Fruit fly (Drosophila melanogaster) whole organism, pupa: ENCODE data around the gene CG42820.

Source experiments
- CG12605 ChIP-seq: fragments of 200-800 bp; sonication (Bioruptor generic); IDR thresholded peaks from 2 replicates; pipeline ENCODE4 v1.3.6; 2022; ENCODE audit warnings: missing biosample characterization, missing genetic modification characterization
- CG13204 ChIP-seq: fragments of 200-800 bp; sonication (Bioruptor generic); optimal IDR thresholded peaks from 2 replicates; lab custom pipeline; 2018; ENCODE audit warnings: missing biosample characterization, mild to moderate bottlenecking, missing genetic modification characterization, moderate library complexity
- CG14655 ChIP-seq: fragments of 200-800 bp; sonication (Bioruptor generic); optimal IDR thresholded peaks from 3 replicates; lab custom pipeline; 2017; ENCODE audit warnings: mild to moderate bottlenecking, missing biosample characterization, missing genetic modification reagents, missing genetic modification characterization
- CG15710 ChIP-seq: fragments of 200-800 bp; sonication (Bioruptor generic); optimal IDR thresholded peaks from 2 replicates; lab custom pipeline; 2018; ENCODE audit warnings: missing biosample characterization, mild to moderate bottlenecking, missing genetic modification characterization, moderate library complexity
- CG17806 ChIP-seq: fragments of 200-800 bp; sonication (Bioruptor generic); optimal IDR thresholded peaks from 2 replicates; lab custom pipeline; 2018; ENCODE audit warnings: missing biosample characterization, mild to moderate bottlenecking, missing genetic modification characterization, moderate library complexity
- CG32121 ChIP-seq: fragments of 200-800 bp; sonication (Bioruptor generic); IDR thresholded peaks from 2 replicates; pipeline ENCODE4 v1.3.6; 2022; ENCODE audit warnings: missing biosample characterization, missing genetic modification characterization
- CG34367 ChIP-seq: fragments of 200-800 bp; sonication (Bioruptor generic); optimal IDR thresholded peaks from 2 replicates; lab custom pipeline; 2018; ENCODE audit warnings: missing biosample characterization, mild to moderate bottlenecking, missing genetic modification characterization
- CG4496 ChIP-seq: fragments of 200-800 bp; sonication (Bioruptor generic); IDR thresholded peaks from 3 replicates; pipeline ENCODE4 v1.3.6; 2022; ENCODE audit warnings: missing biosample characterization, missing genetic modification characterization
- CG8301 ChIP-seq: fragments of 200-800 bp; sonication (Bioruptor generic); optimal IDR thresholded peaks from 2 replicates; lab custom pipeline; 2018; ENCODE audit warnings: missing biosample characterization, mild to moderate bottlenecking, missing genetic modification characterization
- D1 ChIP-seq: fragments of 200-800 bp; sonication (Bioruptor generic); optimal IDR thresholded peaks from 2 replicates; lab custom pipeline; 2018; ENCODE audit warnings: missing biosample characterization, mild to moderate bottlenecking, missing genetic modification characterization, moderate library complexity
- Ets98B ChIP-seq: fragments of 200-800 bp; sonication (Bioruptor generic); IDR thresholded peaks from 2 replicates; pipeline ENCODE4 v1.3.6; 2022; ENCODE audit warnings: missing biosample characterization, missing genetic modification characterization
- Pif1A ChIP-seq: fragments of 200-800 bp; sonication (Bioruptor generic); optimal IDR thresholded peaks from 3 replicates; lab custom pipeline; 2016; ENCODE audit warnings: missing biosample characterization, missing genetic modification characterization
- fd96Ca ChIP-seq: fragments of 200-800 bp; sonication (Bioruptor generic); IDR thresholded peaks from 3 replicates; pipeline ENCODE4 v1.3.6; 2022; ENCODE audit warnings: missing biosample characterization, missing genetic modification characterization
- rn ChIP-seq: fragments of 200-800 bp; sonication (Bioruptor generic); IDR thresholded peaks from 2 replicates; pipeline ENCODE4 v1.3.6; 2022; ENCODE audit warnings: missing biosample characterization, missing genetic modification characterization

DNA sequence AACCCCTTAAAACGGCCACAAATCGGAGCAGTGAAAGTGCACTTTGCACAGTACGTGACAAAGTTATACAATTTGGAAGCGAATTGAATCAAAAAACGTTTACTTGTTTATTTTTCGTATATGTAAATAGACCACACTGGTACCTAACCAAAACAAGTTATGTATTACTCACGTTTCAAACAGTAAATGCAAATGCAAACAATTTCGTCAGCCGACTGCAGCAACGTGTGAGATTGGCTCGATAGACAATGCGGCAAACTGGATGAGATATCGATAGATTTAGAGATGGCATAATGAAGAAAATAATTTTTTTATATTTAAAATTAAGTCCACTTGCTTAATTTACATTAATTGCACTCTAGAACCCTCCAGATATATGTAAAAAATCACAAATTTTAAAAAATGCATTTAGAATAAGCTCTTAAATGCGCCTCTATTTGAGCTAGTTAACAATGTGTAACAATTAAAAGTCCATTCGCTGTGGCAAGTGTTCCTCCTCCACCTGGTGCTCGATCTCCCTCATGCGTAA is 10.6 kb downstream of the CG42820 start, which contains the start of gene AlaRS:
- TF ChIP-seq CG15710: peak; percentile 32
- TF ChIP-seq CG4496 (GFP tag; lab: Robert Waterston, UW): no peak
- no peak for TF ChIP-seq CG13204 (GFP tag; lab: Kevin White, UChicago)
- no peak for TF ChIP-seq rn (GFP tag; lab: Robert Waterston, UW)
- TF ChIP-seq CG8301 (tag; lab: Kevin White, UChicago): no peak
- peak; percentile 2 for TF ChIP-seq CG14655 (GFP tag; lab: Kevin White, UChicago)
- no peak for TF ChIP-seq CG12605
- no peak for TF ChIP-seq CG32121 (GFP tag; lab: Robert Waterston, UW)
- peak; percentile 28 for TF ChIP-seq CG17806
- peak; percentile 37 for TF ChIP-seq Ets98B (GFP tag; lab: Robert Waterston, UW)
- peak; percentile 5 for TF ChIP-seq CG34367 (tag; lab: Kevin White, UChicago)
- no peak for TF ChIP-seq D1 (tag; lab: Kevin White, UChicago)
- peak; percentile 31 for TF ChIP-seq Pif1A (GFP tag; lab: Kevin White, UChicago)
- no peak for TF ChIP-seq fd96Ca (GFP tag; lab: Robert Waterston, UW)
